Fruit fly (Drosophila melanogaster): ENCODE data around the gene AdamTS-B.

The AdamTS-B gene

DNA sequence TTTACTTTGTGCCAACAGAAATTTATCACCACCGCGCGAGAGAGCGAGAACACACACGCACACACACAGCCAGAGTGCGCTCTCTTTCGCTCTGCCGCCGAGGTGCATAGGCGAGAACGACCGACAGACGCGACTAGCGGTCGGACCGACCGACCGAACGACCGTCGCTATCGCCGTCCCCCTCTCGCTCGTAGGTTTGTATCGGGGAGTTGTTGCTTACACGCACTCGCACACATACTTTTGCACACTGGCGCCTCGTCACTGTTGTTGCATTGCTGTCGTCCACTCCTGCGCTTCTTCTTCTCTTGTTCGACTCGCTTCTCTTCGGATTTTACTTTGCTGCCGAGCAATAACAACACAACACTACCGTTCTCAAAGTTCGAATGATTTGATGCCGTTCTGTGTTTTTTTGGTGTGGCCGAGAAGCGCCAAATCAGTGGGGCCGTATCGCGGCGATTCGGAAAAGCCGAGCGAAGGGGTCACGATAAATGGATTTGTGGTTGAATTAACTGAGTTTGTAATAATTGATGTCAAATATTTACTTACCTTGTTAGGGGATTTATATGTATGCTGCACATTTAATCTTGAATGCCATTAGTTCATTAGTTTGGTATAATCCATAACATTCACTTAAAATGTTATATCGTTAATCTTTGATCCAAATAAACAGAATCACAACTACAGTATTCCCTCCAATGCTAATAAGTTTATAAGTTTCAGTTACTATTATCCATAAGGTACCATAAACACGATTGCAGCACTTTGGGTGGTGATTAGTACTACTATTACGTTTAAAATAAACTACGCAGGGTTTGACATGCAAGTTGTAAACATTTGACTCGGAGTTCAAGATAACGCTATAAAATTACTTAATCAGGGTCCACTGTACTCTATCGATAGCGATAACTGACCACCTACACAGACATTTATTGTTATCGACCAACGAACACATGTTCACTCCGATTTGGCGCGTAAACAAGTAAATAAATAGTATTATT is 48.8 kb downstream of the AdamTS-B start, which contains the start of the genes IntS6 and Rtel1 (continued):
- TF ChIP-seq bigmax (GFP tag; optimal IDR thresholded peaks at IDR 0.05) = no peak
- peak; percentile 73 for TF ChIP-seq lbe (GFP tag; optimal IDR thresholded peaks at IDR 0.05)
- no peak for TF ChIP-seq Dp (GFP tag; optimal IDR thresholded peaks at IDR 0.05)
- TF ChIP-seq slp2 (GFP tag; optimal IDR thresholded peaks at IDR 0.05) = peak; percentile 82
- peak; percentile 60 for TF ChIP-seq sqz (GFP tag; optimal IDR thresholded peaks at IDR 0.05)
- peak; percentile 2 for TF ChIP-seq Kr (GFP tag; optimal IDR thresholded peaks at IDR 0.05)
- TF ChIP-seq Atf-2 (GFP tag; optimal IDR thresholded peaks at IDR 0.05) = peak; percentile 85
- TF ChIP-seq CG3838 (GFP tag; optimal IDR thresholded peaks at IDR 0.05) = peak; percentile 79
- TF ChIP-seq ttk (GFP tag; IDR thresholded peaks at IDR 0.05) = peak; percentile 87
- peak; percentile 87 for TF ChIP-seq Max (GFP tag; optimal IDR thresholded peaks at IDR 0.05)
- TF ChIP-seq caup (GFP tag; optimal IDR thresholded peaks at IDR 0.05; ENCODE audit: severe bottlenecking) = peak; percentile 88
- TF ChIP-seq CG15011 (GFP tag; optimal IDR thresholded peaks at IDR 0.05) = peak; percentile 71
- TF ChIP-seq CG4730 (GFP tag; IDR thresholded peaks at IDR 0.05) = peak; percentile 80
- TF ChIP-seq H2.0 (GFP tag; IDR thresholded peaks at IDR 0.05) = peak; percentile 87
- TF ChIP-seq Ets65A (GFP tag) = peak; percentile 97
- TF ChIP-seq CG32532 (GFP tag; IDR thresholded peaks at IDR 0.05) = peak; percentile 93
- TF ChIP-seq Atf3 (GFP tag; optimal IDR thresholded peaks at IDR 0.05) = peak; percentile 86
- TF ChIP-seq MBD-R2 (GFP tag; IDR thresholded peaks at IDR 0.05) = peak; percentile 79
- peak; percentile 85 for TF ChIP-seq NFAT (GFP tag; IDR thresholded peaks at IDR 0.05)
- peak; percentile 98 for TF ChIP-seq cg (GFP tag; optimal IDR thresholded peaks at IDR 0.05)
- peak; percentile 90 for TF ChIP-seq CG12155 (GFP tag; optimal IDR thresholded peaks at IDR 0.05)
- peak; percentile 86 for TF ChIP-seq CG13296 (GFP tag; optimal IDR thresholded peaks at IDR 0.05)
- peak; percentile 80 for TF ChIP-seq vfl (GFP tag; optimal IDR thresholded peaks at IDR 0.05)
- peak; percentile 96 for TF ChIP-seq CG1832 (GFP tag; optimal IDR thresholded peaks at IDR 0.05)
- TF ChIP-seq Gug (GFP tag; IDR thresholded peaks at IDR 0.05) = peak; percentile 90
- TF ChIP-seq CG4404 (GFP tag; IDR thresholded peaks at IDR 0.05) = peak; percentile 85
- TF ChIP-seq br (optimal IDR thresholded peaks at IDR 0.05) = no peak
- TF ChIP-seq GATAe (GFP tag; conservative IDR thresholded peaks at IDR 0.05) = peak; percentile 53; the same call in 1 of the 2 replicates
- peak; percentile 87 for TF ChIP-seq CG33557 (GFP tag; optimal IDR thresholded peaks at IDR 0.05)
- TF ChIP-seq CG2712 (tag; optimal IDR thresholded peaks at IDR 0.05) = peak; percentile 86
- TF ChIP-seq HLH54F (GFP tag; optimal IDR thresholded peaks at IDR 0.05) = peak; percentile 94
- TF ChIP-seq fd102C (GFP tag; optimal IDR thresholded peaks at IDR 0.05) = peak; percentile 4
- TF ChIP-seq Nf-YC (tag; optimal IDR thresholded peaks at IDR 0.05) = peak; percentile 79
- TF ChIP-seq CG31224 (GFP tag; IDR thresholded peaks at IDR 0.05) = peak; percentile 87
- TF ChIP-seq tll (GFP tag; optimal IDR thresholded peaks at IDR 0.05) = peak; percentile 1 to 14
- TF ChIP-seq kah (GFP tag; optimal IDR thresholded peaks at IDR 0.05) = peak; percentile 57
- peak; percentile 74 for TF ChIP-seq CG11723 (GFP tag; optimal IDR thresholded peaks at IDR 0.05)
- peak; percentile 84 for TF ChIP-seq dm (GFP tag; optimal IDR thresholded peaks at IDR 0.05)
- peak; percentile 76 for TF ChIP-seq kni (GFP tag; optimal IDR thresholded peaks at IDR 0.05)
- TF ChIP-seq CG7271 (tag; optimal IDR thresholded peaks at IDR 0.05) = peak; percentile 52
- TF ChIP-seq CG6813 (GFP tag; optimal IDR thresholded peaks at IDR 0.05) = peak; percentile 72
- TF ChIP-seq hth (optimal IDR thresholded peaks at IDR 0.05) = no peak
- TF ChIP-seq CG14667 (GFP tag; IDR thresholded peaks at IDR 0.05) = peak; percentile 82
- TF ChIP-seq sima (GFP tag; optimal IDR thresholded peaks at IDR 0.05) = peak; percentile 65
- peak; percentile 95 for TF ChIP-seq zfh2 (GFP tag; optimal IDR thresholded peaks at IDR 0.05)
- peak; percentile 85 for TF ChIP-seq CG32772 (GFP tag; IDR thresholded peaks at IDR 0.05)
- peak; percentile 90 for TF ChIP-seq ranshi (GFP tag; IDR thresholded peaks at IDR 0.05)
- no peak for TF ChIP-seq CG34224 (GFP tag; IDR thresholded peaks at IDR 0.05; ENCODE audit: partially characterized antibody)
